Fruit fly (Drosophila melanogaster): ENCODE data around the gene CG11983.

Gene CG11983

DNA sequence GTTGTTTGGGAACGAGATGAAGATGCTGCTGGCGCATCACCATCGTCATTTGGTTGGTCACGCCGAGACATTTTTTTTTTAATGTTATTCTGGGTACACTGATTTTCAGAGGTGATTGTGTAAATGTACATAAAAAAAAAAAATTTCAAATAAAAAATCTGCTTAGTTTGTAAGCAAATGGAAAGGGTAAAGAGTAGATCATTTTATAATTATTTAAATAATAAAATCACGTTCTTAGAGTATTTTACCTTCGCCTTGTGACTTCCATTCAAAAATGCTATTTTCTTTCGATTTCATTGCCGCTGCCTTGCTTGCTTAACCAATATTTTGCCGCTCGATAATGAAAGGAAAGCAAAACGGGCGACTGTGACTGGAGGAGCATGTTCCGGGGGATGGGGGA, 29.4 kb upstream of the CG11983 start (continued):
- TF ChIP-seq CG3163 (GFP tag; optimal IDR thresholded peaks at IDR 0.05): no peak
- TF ChIP-seq so (GFP tag; IDR thresholded peaks at IDR 0.05): peak; percentile 42; the same call in 1 of the 3 replicates
- TF ChIP-seq TFAM (GFP tag; optimal IDR thresholded peaks at IDR 0.05): no peak
- peak; percentile 41 for TF ChIP-seq unpg (GFP tag; optimal IDR thresholded peaks at IDR 0.05)
- no peak for TF ChIP-seq CG16863 (GFP tag; optimal IDR thresholded peaks at IDR 0.05)
- TF ChIP-seq gcm2 (GFP tag; optimal IDR thresholded peaks at IDR 0.05): no peak
- peak; percentile 63 for TF ChIP-seq CG8388 (GFP tag; optimal IDR thresholded peaks at IDR 0.05)
- peak; percentile 46 for TF ChIP-seq wor (GFP tag; IDR thresholded peaks at IDR 0.05)
- TF ChIP-seq Optix (GFP tag; IDR thresholded peaks at IDR 0.05): no peak
- peak; percentile 14 for TF ChIP-seq CG1602 (GFP tag; optimal IDR thresholded peaks at IDR 0.05)
- TF ChIP-seq CG8359 (GFP tag; optimal IDR thresholded peaks at IDR 0.05; ENCODE audit: borderline replicate concordance): no peak
- no peak for TF ChIP-seq CG4617 (GFP tag; optimal IDR thresholded peaks at IDR 0.05; ENCODE audit: borderline replicate concordance)
- peak in 1 of 2 experiments; percentile 70 for TF ChIP-seq bsh (GFP tag; optimal IDR thresholded peaks at IDR 0.05)
- no peak for TF ChIP-seq sens-2 (GFP tag; IDR thresholded peaks at IDR 0.05)
- TF ChIP-seq CG17328 (GFP tag; IDR thresholded peaks at IDR 0.05): peak; percentile 52; the same call in 1 of the 2 replicates
- no peak for TF ChIP-seq aop (GFP tag; IDR thresholded peaks at IDR 0.05)
- TF ChIP-seq CG9609 (GFP tag; optimal IDR thresholded peaks at IDR 0.05): no peak
- TF ChIP-seq CG17361 (GFP tag; IDR thresholded peaks at IDR 0.05): peak; percentile 57; the same call in 2 of the 3 replicates
- TF ChIP-seq zen (tag; optimal IDR thresholded peaks at IDR 0.05): no peak
- TF ChIP-seq E2f2 (GFP tag; IDR thresholded peaks at IDR 0.05): 0 out of 2 replicates have a peak, but pooled peaks have one; percentile 10
- no peak for TF ChIP-seq CG10431 (GFP tag; optimal IDR thresholded peaks at IDR 0.05)
- TF ChIP-seq dpn (GFP tag; optimal IDR thresholded peaks at IDR 0.05): peak in 1 of 2 experiments; percentile 1
- TF ChIP-seq CG3847 (GFP tag; IDR thresholded peaks at IDR 0.05): no peak
- no peak for TF ChIP-seq CkIIα-i1 (GFP tag; IDR thresholded peaks at IDR 0.05)
- TF ChIP-seq CG10654 (GFP tag; optimal IDR thresholded peaks at IDR 0.05): no peak
- TF ChIP-seq Hmx (GFP tag; optimal IDR thresholded peaks at IDR 0.05): no peak
- TF ChIP-seq Opbp (GFP tag; IDR thresholded peaks at IDR 0.05; ENCODE audit: partially characterized antibody): no peak
- TF ChIP-seq CG2129 (GFP tag; IDR thresholded peaks at IDR 0.05; ENCODE audit: partially characterized antibody): no peak
- TF ChIP-seq Rfx (GFP tag; IDR thresholded peaks at IDR 0.05): no peak
- TF ChIP-seq CG11247 (GFP tag; IDR thresholded peaks at IDR 0.05): no peak
- TF ChIP-seq CG6175 (GFP tag; IDR thresholded peaks at IDR 0.05): no peak
- no peak for TF ChIP-seq lab (GFP tag; optimal IDR thresholded peaks at IDR 0.05)
- no peak for TF ChIP-seq CG12942 (GFP tag; optimal IDR thresholded peaks at IDR 0.05)
- TF ChIP-seq Taf1 (GFP tag; IDR thresholded peaks at IDR 0.05): no peak
- no peak for TF ChIP-seq Lim3 (GFP tag; IDR thresholded peaks at IDR 0.05)
- TF ChIP-seq dimm (GFP tag; IDR thresholded peaks at IDR 0.05): no peak
- TF ChIP-seq chm (GFP tag; IDR thresholded peaks at IDR 0.05): no peak
- TF ChIP-seq gsb (GFP tag; IDR thresholded peaks at IDR 0.05): no peak
- no peak for TF ChIP-seq CG43689 (GFP tag; IDR thresholded peaks at IDR 0.05)
- TF ChIP-seq Adf1 (GFP tag; IDR thresholded peaks at IDR 0.05): no peak
- TF ChIP-seq CG13424 (tag; optimal IDR thresholded peaks at IDR 0.05): peak; percentile 56
- no peak for TF ChIP-seq da (GFP tag; optimal IDR thresholded peaks at IDR 0.05)
- TF ChIP-seq CG6254 (GFP tag; optimal IDR thresholded peaks at IDR 0.05): peak; percentile 2
- TF ChIP-seq bigmax (GFP tag; optimal IDR thresholded peaks at IDR 0.05): no peak
- no peak for TF ChIP-seq Bdp1 (GFP tag; optimal IDR thresholded peaks at IDR 0.05)
- no peak for TF ChIP-seq CG2116 (GFP tag; optimal IDR thresholded peaks at IDR 0.05)
- no peak for TF ChIP-seq CG3065 (GFP tag; optimal IDR thresholded peaks at IDR 0.05)
- no peak for TF ChIP-seq D19B (GFP tag; optimal IDR thresholded peaks at IDR 0.05)
- no peak for TF ChIP-seq CG6813 (GFP tag; optimal IDR thresholded peaks at IDR 0.05)
- no peak for TF ChIP-seq CG11085 (GFP tag; IDR thresholded peaks at IDR 0.05)
- TF ChIP-seq ab (GFP tag; optimal IDR thresholded peaks at IDR 0.05): no peak
- TF ChIP-seq CG13296 (GFP tag; optimal IDR thresholded peaks at IDR 0.05): no peak

Measured in whole organism, embryonic.